Fruit fly (Drosophila melanogaster) whole organism, prepupa: Measurements from ENCODE around the gene net.

ENCODE experiments used
- Blimp-1 ChIP-seq: fragments of 200-800 bp; sonication (Bioruptor generic); optimal IDR thresholded peaks from 3 replicates; lab custom pipeline; 2017; ENCODE audit warnings: missing biosample characterization, missing genetic modification characterization, mild to moderate bottlenecking, moderate library complexity, missing genetic modification reagents
- CG10631 ChIP-seq: fragments of 200-800 bp; sonication (Bioruptor generic); optimal IDR thresholded peaks from 2 replicates; lab custom pipeline; 2016; ENCODE audit warnings: missing biosample characterization, missing genetic modification characterization
- CG10669 ChIP-seq: fragments of 200-800 bp; sonication (Bioruptor generic); optimal IDR thresholded peaks from 3 replicates; lab custom pipeline; 2018; ENCODE audit warnings: missing biosample characterization, mild to moderate bottlenecking, missing genetic modification characterization, moderate library complexity
- CG11294 ChIP-seq: fragments of 200-800 bp; sonication (Bioruptor generic); IDR thresholded peaks from 2 replicates; pipeline ENCODE4 v1.3.6; 2022; ENCODE audit warnings: missing biosample characterization, missing genetic modification characterization
- CG11762 ChIP-seq: fragments of 200-800 bp; sonication (Bioruptor generic); optimal IDR thresholded peaks from 3 replicates; lab custom pipeline; 2016; ENCODE audit warnings: missing biosample characterization, missing genetic modification characterization; ENCODE audit not compliant: insufficient read depth
- CG11902 ChIP-seq: fragments of 200-800 bp; sonication (Bioruptor generic); optimal IDR thresholded peaks from 3 replicates; lab custom pipeline; 2016; ENCODE audit warnings: missing biosample characterization, missing genetic modification characterization
- CG15336 ChIP-seq: fragments of 200-800 bp; sonication (Bioruptor generic); IDR thresholded peaks from 2 replicates; pipeline ENCODE4 v1.3.6; 2022; ENCODE audit warnings: missing biosample characterization, missing genetic modification characterization
- CG1621 ChIP-seq: fragments of 200-800 bp; sonication (Bioruptor generic); optimal IDR thresholded peaks from 3 replicates; lab custom pipeline; 2018; ENCODE audit warnings: missing biosample characterization, mild to moderate bottlenecking, missing genetic modification characterization
- CG16779 ChIP-seq: fragments of 200-800 bp; sonication (Bioruptor generic); optimal IDR thresholded peaks from 3 replicates; lab custom pipeline; 2017; ENCODE audit warnings: missing biosample characterization, mild to moderate bottlenecking, missing genetic modification characterization
- CG3032 ChIP-seq: fragments of 200-800 bp; optimal IDR thresholded peaks from 2 replicates; lab custom pipeline; 2019; ENCODE audit warnings: missing biosample characterization, mild to moderate bottlenecking, missing genetic modification characterization, moderate library complexity
- CG31627 ChIP-seq: fragments of 200-800 bp; sonication (Bioruptor generic); optimal IDR thresholded peaks from 3 replicates; lab custom pipeline; 2016; ENCODE audit warnings: missing biosample characterization, missing genetic modification characterization
- CG32006 ChIP-seq: fragments of 200-800 bp; sonication (Bioruptor generic); optimal IDR thresholded peaks from 3 replicates; lab custom pipeline; 2017; ENCODE audit warnings: missing biosample characterization, mild to moderate bottlenecking, missing genetic modification characterization
- CG34406 ChIP-seq: fragments of 200-800 bp; sonication (Bioruptor generic); optimal IDR thresholded peaks from 3 replicates; lab custom pipeline; 2016; ENCODE audit warnings: missing biosample characterization, missing genetic modification characterization
- CG4318 ChIP-seq: fragments of 200-800 bp; sonication (Bioruptor generic); optimal IDR thresholded peaks from 3 replicates; lab custom pipeline; 2017; ENCODE audit warnings: missing biosample characterization, mild to moderate bottlenecking, missing genetic modification characterization
- CG6163 ChIP-seq: fragments of 200-800 bp; sonication (Bioruptor generic); IDR thresholded peaks from 3 replicates; pipeline ENCODE4 v1.3.6; 2022; ENCODE audit warnings: missing biosample characterization, missing genetic modification characterization
- CG6276 ChIP-seq: fragments of 200-800 bp; sonication (Bioruptor generic); optimal IDR thresholded peaks from 2 replicates; lab custom pipeline; 2017; ENCODE audit warnings: missing biosample characterization, mild to moderate bottlenecking, missing genetic modification characterization
- CG6792 ChIP-seq: fragments of 200-800 bp; sonication (Bioruptor generic); optimal IDR thresholded peaks from 3 replicates; lab custom pipeline; 2016; ENCODE audit warnings: missing biosample characterization, missing genetic modification characterization
- CG6854 ChIP-seq: fragments of 200-800 bp; sonication (Bioruptor generic); optimal IDR thresholded peaks from 2 replicates; lab custom pipeline; 2017; ENCODE audit warnings: missing biosample characterization, mild to moderate bottlenecking, missing genetic modification characterization
- CG7368 ChIP-seq: fragments of 200-800 bp; sonication (Bioruptor generic); optimal IDR thresholded peaks from 3 replicates; lab custom pipeline; 2016; ENCODE audit warnings: missing biosample characterization, missing genetic modification characterization
- CG8119 ChIP-seq: fragments of 200-800 bp; sonication (Bioruptor generic); IDR thresholded peaks from 3 replicates; pipeline ENCODE4 v1.3.6; 2022; ENCODE audit warnings: missing biosample characterization, missing genetic modification characterization
- CG8319 ChIP-seq: fragments of 200-800 bp; sonication (Bioruptor generic); optimal IDR thresholded peaks from 3 replicates; lab custom pipeline; 2016; ENCODE audit warnings: missing biosample characterization, missing genetic modification characterization
- CG8632 ChIP-seq: fragments of 200-800 bp; sonication (Bioruptor generic); optimal IDR thresholded peaks from 3 replicates; lab custom pipeline; 2016; ENCODE audit warnings: missing biosample characterization, missing genetic modification characterization
- Eip93F ChIP-seq: fragments of 200-800 bp; sonication (Bioruptor generic); optimal IDR thresholded peaks from 2 replicates; lab custom pipeline; 2016; ENCODE audit warnings: missing biosample characterization, mild to moderate bottlenecking, missing genetic modification characterization
- Ets21C ChIP-seq: fragments of 200-800 bp; sonication (Bioruptor generic); optimal IDR thresholded peaks from 3 replicates; lab custom pipeline; 2016; ENCODE audit warnings: missing biosample characterization, missing genetic modification characterization
- Gug ChIP-seq: fragments of 200-800 bp; sonication (Bioruptor generic); IDR thresholded peaks from 2 replicates; pipeline ENCODE4 v1.3.6; 2022; ENCODE audit warnings: missing biosample characterization, missing genetic modification characterization
- Hr39 ChIP-seq: fragments of 200-800 bp; sonication (Bioruptor generic); optimal IDR thresholded peaks from 2 replicates; lab custom pipeline; 2016; ENCODE audit warnings: missing biosample characterization, missing genetic modification characterization
- Hr4 ChIP-seq: fragments of 200-800 bp; sonication (Bioruptor generic); optimal IDR thresholded peaks from 3 replicates; lab custom pipeline; 2016; ENCODE audit warnings: missing biosample characterization, missing genetic modification characterization
- Lpt ChIP-seq: fragments of 200-800 bp; sonication (Bioruptor generic); optimal IDR thresholded peaks from 3 replicates; lab custom pipeline; 2016; ENCODE audit warnings: missing biosample characterization, missing genetic modification characterization
- Smox ChIP-seq: fragments of 200-800 bp; sonication (Bioruptor generic); optimal IDR thresholded peaks from 3 replicates; lab custom pipeline; 2016; ENCODE audit warnings: missing biosample characterization, missing genetic modification characterization
- Sox102F ChIP-seq: fragments of 200-800 bp; sonication (Bioruptor generic); optimal IDR thresholded peaks from 2 replicates; lab custom pipeline; 2016; ENCODE audit warnings: missing biosample characterization, mild to moderate bottlenecking, missing genetic modification characterization
- Sox15 ChIP-seq: fragments of 200-800 bp; sonication (Bioruptor generic); optimal IDR thresholded peaks from 3 replicates; lab custom pipeline; 2016; ENCODE audit warnings: missing biosample characterization, missing genetic modification characterization
- acj6 ChIP-seq: fragments of 200-800 bp; sonication (Bioruptor generic); optimal IDR thresholded peaks from 3 replicates; lab custom pipeline; 2016; ENCODE audit warnings: missing biosample characterization, missing genetic modification characterization
- cyc ChIP-seq: fragments of 200-800 bp; sonication (Bioruptor generic); optimal IDR thresholded peaks from 3 replicates; lab custom pipeline; 2016; ENCODE audit warnings: missing biosample characterization, missing genetic modification characterization
- dac ChIP-seq: fragments of 200-800 bp; sonication (Bioruptor generic); optimal IDR thresholded peaks from 2 replicates; lab custom pipeline; 2017; ENCODE audit warnings: missing biosample characterization, mild to moderate bottlenecking, missing genetic modification characterization
- eg ChIP-seq: fragments of 200-800 bp; sonication (Bioruptor generic); IDR thresholded peaks from 3 replicates; pipeline ENCODE4 v1.3.6; 2022; ENCODE audit warnings: missing biosample characterization, missing genetic modification characterization
- esn ChIP-seq: fragments of 200-800 bp; sonication (Bioruptor generic); optimal IDR thresholded peaks from 2 replicates; lab custom pipeline; 2016; ENCODE audit warnings: missing biosample characterization, mild to moderate bottlenecking, missing genetic modification characterization, moderate library complexity
- fd59A ChIP-seq: fragments of 200-800 bp; sonication (Bioruptor generic); optimal IDR thresholded peaks from 2 replicates; lab custom pipeline; 2017; ENCODE audit warnings: missing biosample characterization, mild to moderate bottlenecking, missing genetic modification characterization, missing genetic modification reagents
- fd85E ChIP-seq: fragments of 200-800 bp; sonication (Bioruptor generic); optimal IDR thresholded peaks from 3 replicates; lab custom pipeline; 2016; ENCODE audit warnings: missing biosample characterization, missing genetic modification characterization
- fkh ChIP-seq: fragments of 200-800 bp; sonication (Bioruptor generic); optimal IDR thresholded peaks from 3 replicates; lab custom pipeline; 2017; ENCODE audit warnings: missing biosample characterization, mild to moderate bottlenecking, missing genetic modification characterization, moderate library complexity
- lz ChIP-seq: fragments of 200-800 bp; sonication (Bioruptor generic); optimal IDR thresholded peaks from 3 replicates; lab custom pipeline; 2016; ENCODE audit warnings: missing biosample characterization, missing genetic modification characterization
- net ChIP-seq: fragments of 200-800 bp; sonication (Bioruptor generic); optimal IDR thresholded peaks from 3 replicates; lab custom pipeline; 2016; ENCODE audit warnings: missing biosample characterization, missing genetic modification characterization
- pdm3 ChIP-seq: fragments of 200-800 bp; sonication (Bioruptor generic); optimal IDR thresholded peaks from 3 replicates; lab custom pipeline; 2016; ENCODE audit warnings: missing biosample characterization, missing genetic modification characterization
- salr ChIP-seq, 2 experiments: fragments of 200-800 bp; sonication (Bioruptor generic); optimal IDR thresholded peaks; 3 replicates each; lab custom pipeline; 2016 to 2018; ENCODE audit warnings: missing biosample characterization in 2 of 2, missing genetic modification characterization in 2 of 2, mild to moderate bottlenecking in 1 of 2
- spab ChIP-seq: fragments of 200-800 bp; sonication (Bioruptor generic); optimal IDR thresholded peaks from 2 replicates; lab custom pipeline; 2017; ENCODE audit warnings: missing biosample characterization, mild to moderate bottlenecking, missing genetic modification characterization, missing genetic modification reagents
- ss ChIP-seq, 2 experiments: fragments of 200-800 bp; sonication (Bioruptor generic); optimal IDR thresholded peaks; 2 replicates in 1 of 2; 3 replicates in 1 of 2; lab custom pipeline; 2017 to 2018; ENCODE audit warnings: mild to moderate bottlenecking in 2 of 2, missing biosample characterization in 2 of 2, missing genetic modification characterization in 2 of 2, moderate library complexity in 1 of 2
- svp ChIP-seq: fragments of 200-800 bp; sonication (Bioruptor generic); peaks from one replicate; lab custom pipeline; 2016; ENCODE audit warnings: missing biosample characterization, missing genetic modification characterization
- topi ChIP-seq: fragments of 200-800 bp; sonication (Bioruptor generic); optimal IDR thresholded peaks from 3 replicates; lab custom pipeline; 2016; ENCODE audit warnings: missing biosample characterization, missing genetic modification characterization

The net gene

DNA sequence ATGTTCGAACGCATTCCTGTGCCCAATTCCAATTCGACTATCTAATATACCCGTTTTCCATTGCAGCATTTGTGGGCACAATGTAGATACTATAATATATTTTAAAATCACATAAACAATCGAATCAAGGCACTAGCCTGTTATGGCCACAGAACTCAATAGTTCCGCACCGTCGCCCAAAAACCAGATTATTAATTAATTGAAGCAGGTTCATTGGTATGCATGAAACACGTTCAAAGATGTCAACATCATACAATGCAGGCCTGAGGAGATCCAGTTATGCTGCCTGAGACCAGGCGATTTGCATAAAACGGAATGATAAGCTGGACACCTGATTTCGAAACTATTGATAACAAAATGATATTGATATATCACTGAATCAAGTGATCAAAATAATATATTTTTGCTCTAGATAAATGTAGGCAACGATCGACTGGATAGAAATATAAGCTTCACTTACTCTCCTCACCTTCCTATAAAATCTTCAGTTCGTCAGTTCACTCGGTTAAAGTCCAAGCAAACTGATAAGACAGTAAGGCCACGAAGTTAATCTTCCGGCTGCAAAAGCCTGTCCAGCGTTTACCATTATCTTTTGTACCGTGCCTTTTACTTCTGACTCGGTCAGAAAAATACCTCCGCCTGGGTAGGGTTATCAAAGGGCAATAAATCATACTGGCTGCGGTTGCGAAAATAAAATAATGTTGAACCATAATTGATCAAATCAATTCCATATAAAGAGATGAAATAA lies 48.4 kb upstream of the net start (continued):
- TF ChIP-seq spab = no peak
- TF ChIP-seq eg (GFP tag; lab: Robert Waterston, UW) = no peak

DNA sequence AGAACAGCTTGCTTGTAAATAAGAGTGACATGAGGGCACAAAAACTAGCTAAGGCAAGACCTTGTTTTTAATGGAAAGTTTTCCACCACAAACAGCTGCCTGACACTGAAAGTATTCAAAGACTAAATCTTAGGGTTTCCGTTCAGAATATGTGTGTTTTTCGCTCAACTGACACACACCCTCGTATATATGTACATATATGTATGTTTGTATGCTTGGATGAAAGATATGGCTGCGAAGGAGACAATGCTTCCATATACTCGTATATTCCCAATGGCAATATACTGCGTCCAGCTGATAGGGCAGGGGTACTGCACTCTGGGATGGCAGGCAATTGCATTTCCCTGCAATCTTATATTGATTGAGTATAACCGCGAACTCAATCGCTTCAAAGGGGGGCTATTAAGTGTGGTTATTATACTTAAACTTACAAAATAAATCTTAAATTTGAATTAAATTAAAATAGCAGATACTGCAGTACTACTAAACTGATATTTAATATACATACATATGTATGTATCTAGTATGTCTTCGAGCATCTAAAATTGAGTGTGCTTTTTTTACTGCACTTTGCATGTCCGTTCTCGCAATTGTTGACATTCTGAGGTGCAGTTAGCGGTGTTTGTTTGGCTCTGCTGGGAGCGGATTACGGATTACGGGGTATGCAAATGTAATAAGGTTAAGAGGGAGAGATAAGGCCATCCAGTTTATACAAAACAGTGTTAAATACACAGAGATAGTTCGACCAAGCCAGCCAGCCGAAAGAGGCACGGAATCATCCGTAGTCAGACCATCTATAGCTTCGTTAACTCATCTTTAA lies 47.6 kb upstream of the net start:
- TF ChIP-seq salr (GFP tag; optimal IDR thresholded peaks at IDR 0.05; lab: Kevin White, UChicago) (no peak), fd85E (GFP tag; lab: Kevin White, UChicago) (no peak), CG8319 (GFP tag; lab: Kevin White, UChicago) (no peak), CG6276 (GFP tag; lab: Kevin White, UChicago) (no peak), Hr4 (GFP tag; lab: Kevin White, UChicago) (no peak), lz (GFP tag; lab: Kevin White, UChicago) (no peak), Hr39 (GFP tag; lab: Kevin White, UChicago) (no peak), CG3032 (tag; lab: Kevin White, UChicago) (no peak), esn (no peak), Lpt (no peak), CG11902 (GFP tag; lab: Kevin White, UChicago) (no peak), CG6163 (GFP tag; lab: Robert Waterston, UW) (0 out of 3 replicates have a peak, but pooled peaks have one; percentile 29), acj6 (GFP tag; lab: Kevin White, UChicago) (no peak), CG6854 (no peak), CG10631 (GFP tag; lab: Kevin White, UChicago) (peak; percentile 18), Sox102F (no peak), dac (GFP tag; lab: Kevin White, UChicago) (no peak), ss (GFP tag; optimal IDR thresholded peaks at IDR 0.05; lab: Kevin White, UChicago) (peak in 1 of 2 experiments; percentile 0), cyc (GFP tag; lab: Kevin White, UChicago) (no peak), CG34406 (no peak), CG11762 (no peak), Blimp-1 (GFP tag; lab: Kevin White, UChicago) (no peak), CG6792 (GFP tag; lab: Kevin White, UChicago) (peak; percentile 16), Sox15 (GFP tag; lab: Kevin White, UChicago) (no peak), CG7368 (no peak), CG15336 (GFP tag; lab: Robert Waterston, UW) (no peak), spab (no peak), fd59A (GFP tag; lab: Kevin White, UChicago) (no peak), CG32006 (GFP tag; lab: Kevin White, UChicago) (peak; percentile 30), CG4318 (GFP tag; lab: Kevin White, UChicago) (no peak), CG31627 (no peak), CG1621 (tag; lab: Kevin White, UChicago) (no peak), CG10669 (GFP tag; lab: Kevin White, UChicago) (no peak), svp (GFP tag; lab: Kevin White, UChicago) (peak; percentile 90), net (GFP tag; lab: Kevin White, UChicago) (peak; percentile 13), CG8119 (GFP tag; lab: Robert Waterston, UW) (no peak), topi (no peak), CG16779 (tag; lab: Kevin White, UChicago) (no peak), Smox (GFP tag; lab: Kevin White, UChicago) (no peak), pdm3 (peak; percentile 11), CG8632 (GFP tag; lab: Kevin White, UChicago) (no peak), fkh (GFP tag; lab: Kevin White, UChicago) (no peak), Eip93F (GFP tag; lab: Kevin White, UChicago) (no peak), CG11294 (GFP tag; lab: Robert Waterston, UW) (no peak), Gug (GFP tag; lab: Robert Waterston, UW) (no peak), eg (GFP tag; lab: Robert Waterston, UW) (no peak), Ets21C (GFP tag; lab: Kevin White, UChicago) (no peak)
